Worm (Caenorhabditis elegans): ENCODE data around the gene lact-8.

ce11 chrV:11076403-11076802 is 17.0 kb downstream of the lact-8 start:
- TF ChIP-seq flt-1 (GFP tag; IDR thresholded peaks at IDR 0.05) (no peak), tbx-11 (GFP tag; IDR thresholded peaks at IDR 0.05) (no peak), pes-1 (GFP tag; IDR thresholded peaks at IDR 0.05) (no peak), tbx-37 (GFP tag; conservative IDR thresholded peaks at IDR 0.05) (no peak), scrt-1 (GFP tag; IDR thresholded peaks at IDR 0.05) (no peak), ama-1 (optimal IDR thresholded peaks at IDR 0.05) (no peak), sea-1 (GFP tag; conservative IDR thresholded peaks at IDR 0.05) (no peak)

All from whole organism, early embryonic.